Worm (Caenorhabditis elegans): ENCODE data around the gene F34H10.4.

Gene F34H10.4

ce11 chrX:9648098-9648574 is at the start of gene F34H10.4:
TSS of gene F34H10.4 (plus strand) at chrX:9648524.
- TF ChIP-seq unc-39 (tag; optimal IDR thresholded peaks at IDR 0.05) = no peak
- no peak for TF ChIP-seq ceh-82 (tag; optimal IDR thresholded peaks at IDR 0.05)
- TF ChIP-seq lin-39 (tag; optimal IDR thresholded peaks at IDR 0.05) = no peak
- no peak for TF ChIP-seq gmeb-1 (tag; optimal IDR thresholded peaks at IDR 0.05)
- TF ChIP-seq unc-55 (GFP tag; optimal IDR thresholded peaks at IDR 0.05) = no peak
- TF ChIP-seq aly-2 (tag; optimal IDR thresholded peaks at IDR 0.05) = no peak
- no peak for TF ChIP-seq lsy-2 (tag; optimal IDR thresholded peaks at IDR 0.05)
- no peak for TF ChIP-seq R02D3.7 (tag; optimal IDR thresholded peaks at IDR 0.05)
- TF ChIP-seq unc-62 (GFP tag; optimal IDR thresholded peaks at IDR 0.05) = no peak
- TF ChIP-seq ztf-11 (tag; optimal IDR thresholded peaks at IDR 0.05) = no peak
- TF ChIP-seq elt-3 (tag; optimal IDR thresholded peaks at IDR 0.05) = no peak
- no peak for TF ChIP-seq ztf-1 (GFP tag; conservative IDR thresholded peaks at IDR 0.05)
- TF ChIP-seq mdl-1 (tag; optimal IDR thresholded peaks at IDR 0.05) = no peak
- TF ChIP-seq nhr-10 (tag; optimal IDR thresholded peaks at IDR 0.05) = no peak

ce11 chrX:9602625-9603024 is 45.7 kb upstream of the F34H10.4 start:
- no peak for TF ChIP-seq zag-1 (tag; optimal IDR thresholded peaks at IDR 0.05)
- TF ChIP-seq lsy-2 (tag; optimal IDR thresholded peaks at IDR 0.05) = no peak
- TF ChIP-seq lin-11 (tag; optimal IDR thresholded peaks at IDR 0.05) = no peak
- peak; percentile 35 for TF ChIP-seq sma-9 (GFP tag; optimal IDR thresholded peaks at IDR 0.05)
- no peak for TF ChIP-seq sma-9 (tag; optimal IDR thresholded peaks at IDR 0.05)
- no peak for TF ChIP-seq blmp-1 (tag; optimal IDR thresholded peaks at IDR 0.05; ENCODE audit: insufficient read depth)
- TF ChIP-seq lin-39 (tag; optimal IDR thresholded peaks at IDR 0.05) = no peak
- no peak for TF ChIP-seq nhr-10 (tag; optimal IDR thresholded peaks at IDR 0.05)
- peak; percentile 2 for TF ChIP-seq fos-1 (tag; optimal IDR thresholded peaks at IDR 0.05)

ce11 chrX:9603180-9603579 is 45.1 kb upstream of the F34H10.4 start:
- TF ChIP-seq crh-2 (tag; optimal IDR thresholded peaks at IDR 0.05) = no peak
- no peak for TF ChIP-seq nhr-11 (tag; optimal IDR thresholded peaks at IDR 0.05)
- TF ChIP-seq snpc-4 (tag; optimal IDR thresholded peaks at IDR 0.05) = no peak
- no peak for TF ChIP-seq mab-5 (tag; optimal IDR thresholded peaks at IDR 0.05)
- no peak for TF ChIP-seq C34F6.9 (tag; optimal IDR thresholded peaks at IDR 0.05)
- no peak for TF ChIP-seq R02D3.7 (tag; optimal IDR thresholded peaks at IDR 0.05)
- no peak for TF ChIP-seq nhr-237 (tag; optimal IDR thresholded peaks at IDR 0.05)
- no peak for TF ChIP-seq nhr-12 (tag; optimal IDR thresholded peaks at IDR 0.05)

- TF ChIP-seq unc-39 (tag; optimal IDR thresholded peaks at IDR 0.05) (no peak), fos-1 (tag; optimal IDR thresholded peaks at IDR 0.05) (peak; percentile 32), blmp-1 (tag; optimal IDR thresholded peaks at IDR 0.05; ENCODE audit: insufficient read depth) (peak; percentile 68)
These were observed 40.2 kb upstream of the F34H10.4 start for ce11 chrX:9608127-9608526.

- TF ChIP-seq nhr-10 (tag; optimal IDR thresholded peaks at IDR 0.05) (no peak), ama-1 (optimal IDR thresholded peaks at IDR 0.05) (no peak), aly-2 (tag; optimal IDR thresholded peaks at IDR 0.05) (no peak)
These were observed 38.2 kb upstream of the F34H10.4 start, which contains the start of gene C11E4.6 for ce11 chrX:9610040-9610613. TSS of gene C11E4.6 (plus strand) at chrX:9610563.

- TF ChIP-seq fos-1 (tag; optimal IDR thresholded peaks at IDR 0.05) (no peak), ceh-16 (tag; optimal IDR thresholded peaks at IDR 0.05) (no peak), nhr-25 (tag; optimal IDR thresholded peaks at IDR 0.05) (no peak), egl-27 (tag; optimal IDR thresholded peaks at IDR 0.05) (no peak), nhr-21 (tag; optimal IDR thresholded peaks at IDR 0.05) (no peak), nhr-129 (tag; optimal IDR thresholded peaks at IDR 0.05) (no peak), nhr-12 (tag; optimal IDR thresholded peaks at IDR 0.05) (no peak), lin-39 (tag; optimal IDR thresholded peaks at IDR 0.05) (no peak), skn-1 (tag; optimal IDR thresholded peaks at IDR 0.05) (no peak), peb-1 (tag; optimal IDR thresholded peaks at IDR 0.05) (no peak)
These were observed 31.4 kb upstream of the F34H10.4 start, which contains the start of gene C11E4.7 for ce11 chrX:9616919-9617318. TSS of gene C11E4.7 (plus strand) at chrX:9617219.

All from whole organism, L2 larva.